Worm (Caenorhabditis elegans) whole organism, young adult: Measurements from ENCODE around the gene F36A4.3.

Experiments used
- C17E4.6 ChIP-seq: fragments of 200-800 bp; sonication (Bioruptor generic); IDR thresholded peaks from 2 replicates; pipeline ENCODE4 v1.3.6; 2022; ENCODE audit warnings: missing genetic modification reagents, missing genetic modification characterization, missing compliant biosample characterization
- D2030.7 ChIP-seq: fragments of 200-800 bp; sonication (Bioruptor generic); IDR thresholded peaks from 2 replicates; pipeline ENCODE4 v1.3.6; 2022; ENCODE audit warnings: missing genetic modification reagents, missing genetic modification characterization, missing compliant biosample characterization
- F33H1.4 ChIP-seq: fragments of 200-800 bp; sonication (Bioruptor generic); IDR thresholded peaks from 2 replicates; pipeline ENCODE4 v1.3.6; 2022; ENCODE audit warnings: missing genetic modification reagents, missing genetic modification characterization, missing compliant biosample characterization
- F37B4.10 ChIP-seq: fragments of 200-800 bp; sonication (Bioruptor generic); IDR thresholded peaks from 2 replicates; pipeline ENCODE4 v1.3.6; 2022; ENCODE audit warnings: missing genetic modification characterization, missing compliant biosample characterization
- K11D2.4 ChIP-seq: fragments of 200-800 bp; sonication (Bioruptor generic); IDR thresholded peaks from 2 replicates; pipeline ENCODE4 v1.3.6; 2022; ENCODE audit warnings: missing genetic modification reagents, missing genetic modification characterization, missing compliant biosample characterization
- aptf-2 ChIP-seq: fragments of 200-800 bp; sonication (Bioruptor generic); conservative IDR thresholded peaks from 2 replicates; pipeline ENCODE4 v1.3.6; 2022; ENCODE audit warnings: missing genetic modification reagents, missing genetic modification characterization, missing compliant biosample characterization
- aptf-3 ChIP-seq: fragments of 200-800 bp; sonication (Bioruptor generic); IDR thresholded peaks from 2 replicates; pipeline ENCODE4 v1.3.6; 2022; ENCODE audit warnings: missing genetic modification characterization, missing compliant biosample characterization
- attf-5 ChIP-seq: fragments of 200-800 bp; sonication (Bioruptor generic); optimal IDR thresholded peaks from 2 replicates; lab custom pipeline; 2018; ENCODE audit warnings: mild to moderate bottlenecking, missing genetic modification characterization, missing compliant biosample characterization
- cebp-1 ChIP-seq, 2 experiments: fragments of 200-800 bp in 1 of 2; sonication (Bioruptor generic) in 1 of 2; sonication (generic microtip) in 1 of 2; IDR thresholded peaks in 1 of 2; optimal IDR thresholded peaks in 1 of 2; 2 replicates each; pipeline versions ENCODE4 v1.3.6 to Lab custom; 2017 to 2022; ENCODE audit warnings: missing compliant biosample characterization in 2 of 2, missing genetic modification characterization in 2 of 2, mild to moderate bottlenecking in 1 of 2, missing genetic modification reagents in 1 of 2, moderate library complexity in 1 of 2
- ceh-100 ChIP-seq: fragments of 200-800 bp; sonication (Bioruptor generic); IDR thresholded peaks from 2 replicates; pipeline ENCODE4 v1.3.6; 2022; ENCODE audit warnings: missing genetic modification reagents, missing genetic modification characterization, missing compliant biosample characterization
- ceh-40 ChIP-seq: fragments of 200-800 bp; sonication (Bioruptor generic); IDR thresholded peaks from 2 replicates; pipeline ENCODE4 v1.3.6; 2022; ENCODE audit warnings: missing genetic modification characterization, missing compliant biosample characterization
- chd-7 ChIP-seq: sonication (generic microtip); optimal IDR thresholded peaks from 2 replicates; lab custom pipeline; 2016; ENCODE audit warnings: mild to moderate bottlenecking, missing genetic modification characterization, moderate library complexity, missing compliant biosample characterization
- dpff-1 ChIP-seq: sonication (generic microtip); optimal IDR thresholded peaks from 2 replicates; lab custom pipeline; 2017; ENCODE audit warnings: mild to moderate bottlenecking, missing genetic modification characterization, missing compliant biosample characterization
- efl-1 ChIP-seq: fragments of 150-350 bp; optimal IDR thresholded peaks from 2 replicates; lab custom pipeline; 2014; ENCODE audit warnings: missing biosample characterization, missing genetic modification reagents, missing genetic modification characterization
- egl-18 ChIP-seq: fragments of 200-800 bp; sonication (Bioruptor generic); IDR thresholded peaks from 2 replicates; pipeline ENCODE4 v1.3.6; 2022; ENCODE audit warnings: missing genetic modification reagents, missing genetic modification characterization, missing compliant biosample characterization
- ets-4 ChIP-seq: fragments of 200-800 bp; sonication (Bioruptor generic); optimal IDR thresholded peaks from 2 replicates; lab custom pipeline; 2018; ENCODE audit warnings: mild to moderate bottlenecking, missing genetic modification characterization, missing compliant biosample characterization
- him-1 ChIP-seq: sonication (generic microtip); optimal IDR thresholded peaks from 2 replicates; lab custom pipeline; 2016; ENCODE audit warnings: missing genotype, missing genetic modification reagents, missing genetic modification characterization, missing compliant biosample characterization
- hmg-1.2 ChIP-seq: fragments of 200-800 bp; sonication (Bioruptor generic); IDR thresholded peaks from 2 replicates; pipeline ENCODE4 v1.3.6; 2022; ENCODE audit warnings: missing genetic modification reagents, missing genetic modification characterization, missing compliant biosample characterization
- hmg-20 ChIP-seq: fragments of 200-800 bp; sonication (Bioruptor generic); IDR thresholded peaks from 2 replicates; pipeline ENCODE4 v1.3.6; 2022; ENCODE audit warnings: missing genetic modification reagents, missing genetic modification characterization, missing compliant biosample characterization
- lag-1 ChIP-seq: fragments of 200-800 bp; sonication (Bioruptor generic); IDR thresholded peaks from 2 replicates; pipeline ENCODE4 v1.3.6; 2022; ENCODE audit warnings: missing genetic modification reagents, missing genetic modification characterization, missing compliant biosample characterization
- let-526 ChIP-seq: fragments of 200-800 bp; sonication (Bioruptor generic); IDR thresholded peaks from 2 replicates; pipeline ENCODE4 v1.3.6; 2022; ENCODE audit warnings: missing genetic modification reagents, missing genetic modification characterization, missing compliant biosample characterization
- mxl-1 ChIP-seq: sonication (generic microtip); optimal IDR thresholded peaks from 2 replicates; lab custom pipeline; 2016; ENCODE audit warnings: missing genetic modification characterization, missing compliant biosample characterization
- nhr-120 ChIP-seq: fragments of 200-800 bp; sonication (Bioruptor generic); IDR thresholded peaks from 2 replicates; pipeline ENCODE4 v1.3.6; 2022; ENCODE audit warnings: missing genetic modification characterization, missing compliant biosample characterization
- nhr-27 ChIP-seq: fragments of 200-800 bp; sonication (Bioruptor generic); optimal IDR thresholded peaks from 2 replicates; lab custom pipeline; 2018; ENCODE audit warnings: mild to moderate bottlenecking, missing genetic modification characterization, moderate library complexity, missing compliant biosample characterization
- nhr-80 ChIP-seq: sonication (generic microtip); optimal IDR thresholded peaks from 2 replicates; lab custom pipeline; 2016; ENCODE audit warnings: missing genetic modification characterization, missing compliant biosample characterization
- sdz-38 ChIP-seq: sonication (generic microtip); optimal IDR thresholded peaks from 2 replicates; lab custom pipeline; 2016; ENCODE audit warnings: missing genotype, missing genetic modification characterization, missing compliant biosample characterization
- snpc-4 ChIP-seq, 5 experiments: fragments of 150-350 bp in 1 of 5; sonication (generic microtip) in 4 of 5; optimal IDR thresholded peaks; 2 replicates each; lab custom pipeline; 2014 to 2018; ENCODE audit warnings: missing genetic modification characterization in 5 of 5, missing biosample characterization in 3 of 5, antibody characterized with exemption in 2 of 5, mild to moderate bottlenecking in 2 of 5, missing compliant biosample characterization in 2 of 5, missing genotype in 2 of 5, moderate library complexity in 2 of 5, missing genetic modification reagents in 1 of 5
- zim-3 ChIP-seq: sonication (generic microtip); optimal IDR thresholded peaks from 2 replicates; lab custom pipeline; 2017; ENCODE audit warnings: mild to moderate bottlenecking, missing genetic modification characterization, moderate library complexity, missing compliant biosample characterization
- ztf-22 ChIP-seq: fragments of 200-800 bp; sonication (Bioruptor generic); optimal IDR thresholded peaks from 2 replicates; lab custom pipeline; 2018; ENCODE audit warnings: mild to moderate bottlenecking, missing genetic modification characterization, moderate library complexity, missing compliant biosample characterization
- ztf-28 ChIP-seq: fragments of 200-800 bp; sonication (Bioruptor generic); IDR thresholded peaks from 2 replicates; pipeline ENCODE4 v1.3.6; 2022; ENCODE audit warnings: missing genetic modification reagents, missing genetic modification characterization, missing compliant biosample characterization

Gene F36A4.3

ce11 chrIV:4284989-4285388, 15.6 kb downstream of the F36A4.3 start:
- peak; percentile 22; the same call in 1 of the 2 replicates for TF ChIP-seq cebp-1 (GFP tag; IDR thresholded peaks at IDR 0.05; lab: Robert Waterston, UW)
- no peak for TF ChIP-seq cebp-1 (tag; optimal IDR thresholded peaks at IDR 0.05; lab: Kevin White, UChicago)
- TF ChIP-seq nhr-80 = peak; percentile 75
- TF ChIP-seq ztf-28 = no peak
- TF ChIP-seq, all 124 proteins: peak for 2

DNA sequence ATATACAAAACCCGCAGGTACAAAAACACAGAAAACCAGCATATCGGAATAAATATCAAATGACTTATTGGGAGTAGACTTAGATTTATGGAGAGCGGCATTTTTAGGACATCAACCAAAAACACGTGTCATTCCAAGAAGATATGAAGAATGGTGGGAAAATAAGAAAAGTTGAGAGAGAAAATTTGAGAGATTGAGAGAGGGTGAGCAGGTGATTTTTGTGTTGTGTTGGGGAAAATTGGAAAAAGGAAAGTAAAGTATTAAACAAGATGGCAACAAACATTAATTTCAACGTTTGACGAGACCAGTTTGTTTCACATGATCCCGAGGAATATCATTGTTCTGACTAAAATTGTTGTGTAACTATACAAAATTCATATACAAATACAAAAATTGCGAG, 18.9 kb downstream of the F36A4.3 start, which contains the start of gene srv-4:
srv-4 (minus strand) TSS at position 101 of the 400 bp plus-strand sequence.
- TF ChIP-seq him-1 (tag; lab: Kevin White, UChicago) (no peak), attf-5 (GFP tag; lab: Kevin White, UChicago) (no peak), dpff-1 (tag; lab: Kevin White, UChicago) (no peak), C17E4.6 (no peak), aptf-3 (GFP tag; lab: Robert Waterston, UW) (no peak), snpc-4 (GFP tag; optimal IDR thresholded peaks at IDR 0.05; lab: Kevin White, UChicago) (no peak), snpc-4 (tag; optimal IDR thresholded peaks at IDR 0.05; lab: Kevin White, UChicago) (no peak), ceh-40 (no peak), ets-4 (GFP tag; lab: Kevin White, UChicago) (no peak), nhr-27 (tag; lab: Kevin White, UChicago) (no peak)
- TF ChIP-seq, all 124 proteins: peak for 0

ce11 chrIV:4289267-4289666, 19.9 kb downstream of the F36A4.3 start, which contains the start of gene F15E6.5:
Gene F15E6.5 (plus strand): TSS chrIV:4289567.
- no peak for TF ChIP-seq K11D2.4 (GFP tag; lab: Robert Waterston, UW)
- TF ChIP-seq efl-1 (GFP tag; lab: Kevin White, UChicago) = no peak
- no peak for TF ChIP-seq F33H1.4 (GFP tag; lab: Robert Waterston, UW)
- TF ChIP-seq ceh-100 (GFP tag; lab: Robert Waterston, UW) = no peak
- TF ChIP-seq D2030.7 = no peak
- no peak for TF ChIP-seq F37B4.10 (GFP tag; lab: Robert Waterston, UW)
- no peak for TF ChIP-seq sdz-38 (tag; lab: Kevin White, UChicago)
- no peak for TF ChIP-seq lag-1 (GFP tag; lab: Robert Waterston, UW)
- no peak for TF ChIP-seq ztf-22 (GFP tag; lab: Kevin White, UChicago)
- TF ChIP-seq hmg-20 (GFP tag; lab: Robert Waterston, UW) = no peak
- TF ChIP-seq nhr-80 = no peak
- no peak for TF ChIP-seq egl-18 (GFP tag; lab: Robert Waterston, UW)
- no peak for TF ChIP-seq hmg-1.2 (GFP tag; lab: Robert Waterston, UW)
- TF ChIP-seq, all 124 proteins: peak for 0

DNA sequence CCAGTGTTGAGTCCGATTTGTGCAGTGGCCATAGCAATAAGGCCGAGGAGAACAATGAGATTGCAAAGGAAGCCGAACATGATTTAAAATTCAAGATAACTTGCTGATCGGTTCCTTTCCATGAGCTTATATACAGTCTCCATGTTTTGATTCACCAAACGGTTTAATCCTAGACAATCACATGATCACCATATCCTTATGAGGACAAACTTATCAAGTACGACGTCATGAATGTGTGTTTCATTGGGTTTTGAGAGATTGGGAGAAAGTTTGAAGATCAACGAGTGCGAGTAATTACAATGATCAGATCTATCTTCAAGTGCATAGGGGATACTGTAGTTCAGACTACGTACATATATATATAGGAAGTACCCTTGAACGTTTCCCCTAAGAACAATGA, 21.1 kb downstream of the F36A4.3 start, which contains the start of gene dct-7:
dct-7 (minus strand) TSS at position 101 of the 400 bp plus-strand sequence.
- no peak for TF ChIP-seq aptf-2 (GFP tag; lab: Robert Waterston, UW)
- TF ChIP-seq mxl-1 (tag; lab: Kevin White, UChicago) = no peak
- no peak for TF ChIP-seq ets-4 (GFP tag; lab: Kevin White, UChicago)
- TF ChIP-seq, all 124 proteins: peak for 0

- TF ChIP-seq let-526 (GFP tag; lab: Robert Waterston, UW) (no peak), zim-3 (no peak), chd-7 (no peak), nhr-120 (GFP tag; lab: Robert Waterston, UW) (no peak)
Measured at ce11 chrIV:4291174-4291573, 21.8 kb downstream of the F36A4.3 start, which contains the start of gene F15E6.4. Gene F15E6.4 (plus strand): TSS chrIV:4291474.
